Worm (Caenorhabditis elegans) whole organism, young adult: ENCODE data around the gene T09F5.1.

Source experiments
- B0261.1 ChIP-seq: sonication (generic microtip); optimal IDR thresholded peaks from 2 replicates; lab custom pipeline; 2016; ENCODE audit warnings: mild to moderate bottlenecking, missing genetic modification characterization, moderate library complexity, missing compliant biosample characterization
- F49E8.2 ChIP-seq: sonication (generic microtip); optimal IDR thresholded peaks from 3 replicates; lab custom pipeline; 2017; ENCODE audit warnings: missing genetic modification characterization, mild to moderate bottlenecking, missing compliant biosample characterization, antibody characterized with exemption, moderate library complexity; ENCODE audit not compliant: insufficient read depth
- K11D2.4 ChIP-seq: fragments of 200-800 bp; sonication (Bioruptor generic); IDR thresholded peaks from 2 replicates; pipeline ENCODE4 v1.3.6; 2022; ENCODE audit warnings: missing genetic modification reagents, missing genetic modification characterization, missing compliant biosample characterization
- K12H6.12 ChIP-seq: fragments of 200-800 bp; sonication (Bioruptor generic); optimal IDR thresholded peaks from 2 replicates; lab custom pipeline; 2018; ENCODE audit warnings: mild to moderate bottlenecking, missing genetic modification characterization, missing compliant biosample characterization
- T07F8.4 ChIP-seq: sonication (generic microtip); optimal IDR thresholded peaks from 2 replicates; lab custom pipeline; 2016; ENCODE audit warnings: mild to moderate bottlenecking, missing genetic modification characterization, moderate library complexity, missing compliant biosample characterization
- Y53F4B.3 ChIP-seq: fragments of 200-800 bp; sonication (Bioruptor generic); IDR thresholded peaks from 2 replicates; pipeline ENCODE4 v1.3.6; 2022; ENCODE audit warnings: missing genetic modification reagents, missing genetic modification characterization, missing compliant biosample characterization
- Y67H2A.10 ChIP-seq: fragments of 200-800 bp; sonication (Bioruptor generic); conservative IDR thresholded peaks from 2 replicates; pipeline ENCODE4 v1.3.6; 2022; ENCODE audit warnings: missing genetic modification reagents, missing genetic modification characterization, missing compliant biosample characterization
- Y79H2A.3 ChIP-seq: fragments of 200-800 bp; sonication (Bioruptor generic); conservative IDR thresholded peaks from 2 replicates; pipeline ENCODE4 v1.3.6; 2022; ENCODE audit warnings: missing genetic modification reagents, missing genetic modification characterization, missing compliant biosample characterization
- aptf-2 ChIP-seq: fragments of 200-800 bp; sonication (Bioruptor generic); conservative IDR thresholded peaks from 2 replicates; pipeline ENCODE4 v1.3.6; 2022; ENCODE audit warnings: missing genetic modification reagents, missing genetic modification characterization, missing compliant biosample characterization
- atf-7 ChIP-seq: sonication (generic microtip); optimal IDR thresholded peaks from 2 replicates; lab custom pipeline; 2017; ENCODE audit warnings: mild to moderate bottlenecking, missing genetic modification characterization, missing compliant biosample characterization
- ceh-40 ChIP-seq: fragments of 200-800 bp; sonication (Bioruptor generic); IDR thresholded peaks from 2 replicates; pipeline ENCODE4 v1.3.6; 2022; ENCODE audit warnings: missing genetic modification characterization, missing compliant biosample characterization
- ceh-58 ChIP-seq: fragments of 200-800 bp; sonication (Bioruptor generic); IDR thresholded peaks from 2 replicates; pipeline ENCODE4 v1.3.6; 2022; ENCODE audit warnings: missing genetic modification characterization, missing compliant biosample characterization
- ceh-79 ChIP-seq: sonication (generic microtip); optimal IDR thresholded peaks from 2 replicates; lab custom pipeline; 2017; ENCODE audit warnings: mild to moderate bottlenecking, missing genetic modification characterization, missing compliant biosample characterization
- dpl-1 ChIP-seq: fragments of 150-350 bp; optimal IDR thresholded peaks from 2 replicates; lab custom pipeline; 2014; ENCODE audit warnings: missing biosample characterization, missing genetic modification reagents, missing genetic modification characterization
- ets-4 ChIP-seq: fragments of 200-800 bp; sonication (Bioruptor generic); optimal IDR thresholded peaks from 2 replicates; lab custom pipeline; 2018; ENCODE audit warnings: mild to moderate bottlenecking, missing genetic modification characterization, missing compliant biosample characterization
- fkh-3 ChIP-seq: sonication (generic microtip); optimal IDR thresholded peaks from 2 replicates; lab custom pipeline; 2016; ENCODE audit warnings: mild to moderate bottlenecking, missing genetic modification characterization, missing compliant biosample characterization
- hsf-1 ChIP-seq: fragments of 200-800 bp; sonication (Bioruptor generic); IDR thresholded peaks from 2 replicates; pipeline ENCODE4 v1.3.6; 2022; ENCODE audit warnings: missing genetic modification reagents, missing genetic modification characterization, missing compliant biosample characterization
- lag-1 ChIP-seq: fragments of 200-800 bp; sonication (Bioruptor generic); IDR thresholded peaks from 2 replicates; pipeline ENCODE4 v1.3.6; 2022; ENCODE audit warnings: missing genetic modification reagents, missing genetic modification characterization, missing compliant biosample characterization
- let-526 ChIP-seq: fragments of 200-800 bp; sonication (Bioruptor generic); IDR thresholded peaks from 2 replicates; pipeline ENCODE4 v1.3.6; 2022; ENCODE audit warnings: missing genetic modification reagents, missing genetic modification characterization, missing compliant biosample characterization
- madf-10 ChIP-seq: sonication (generic microtip); optimal IDR thresholded peaks from 2 replicates; lab custom pipeline; 2016; ENCODE audit warnings: mild to moderate bottlenecking, missing genetic modification characterization, missing compliant biosample characterization
- madf-3 ChIP-seq: fragments of 200-800 bp; sonication (Bioruptor generic); IDR thresholded peaks from 2 replicates; pipeline ENCODE4 v1.3.6; 2022; ENCODE audit warnings: missing genetic modification reagents, missing genetic modification characterization, missing compliant biosample characterization
- mes-4 ChIP-seq: sonication (generic microtip); optimal IDR thresholded peaks from 2 replicates; lab custom pipeline; 2016; ENCODE audit warnings: missing genotype, missing genetic modification characterization, missing compliant biosample characterization
- nfya-2 ChIP-seq: fragments of 200-800 bp; sonication (Bioruptor generic); IDR thresholded peaks from 2 replicates; pipeline ENCODE4 v1.3.6; 2022; ENCODE audit warnings: missing genetic modification reagents, missing genetic modification characterization, missing compliant biosample characterization
- nhr-120 ChIP-seq: fragments of 200-800 bp; sonication (Bioruptor generic); IDR thresholded peaks from 2 replicates; pipeline ENCODE4 v1.3.6; 2022; ENCODE audit warnings: missing genetic modification characterization, missing compliant biosample characterization
- nhr-27 ChIP-seq: fragments of 200-800 bp; sonication (Bioruptor generic); optimal IDR thresholded peaks from 2 replicates; lab custom pipeline; 2018; ENCODE audit warnings: mild to moderate bottlenecking, missing genetic modification characterization, moderate library complexity, missing compliant biosample characterization
- nhr-90 ChIP-seq: sonication (generic microtip); optimal IDR thresholded peaks from 2 replicates; lab custom pipeline; 2016; ENCODE audit warnings: missing genotype, mild to moderate bottlenecking, missing genetic modification characterization, missing compliant biosample characterization
- rcor-1 ChIP-seq: fragments of 200-800 bp; sonication (Bioruptor generic); IDR thresholded peaks from 2 replicates; pipeline ENCODE4 v1.3.6; 2022; ENCODE audit warnings: missing genetic modification reagents, missing genetic modification characterization, missing compliant biosample characterization
- rec-8 ChIP-seq, 2 experiments: sonication (generic microtip); optimal IDR thresholded peaks; 2 replicates each; lab custom pipeline; 2016; ENCODE audit warnings: mild to moderate bottlenecking in 2 of 2, missing genetic modification characterization in 2 of 2, missing genetic modification reagents in 2 of 2, missing genotype in 2 of 2, missing biosample characterization in 1 of 2, missing compliant biosample characterization in 1 of 2, moderate library complexity in 1 of 2
- repo-1 ChIP-seq: sonication (generic microtip); optimal IDR thresholded peaks from 2 replicates; lab custom pipeline; 2017; ENCODE audit warnings: mild to moderate bottlenecking, missing genetic modification characterization, missing compliant biosample characterization
- rpc-1 ChIP-seq, 2 experiments: fragments of 150-350 bp in 1 of 2; sonication (generic microtip) in 1 of 2; optimal IDR thresholded peaks; 2 replicates each; lab custom pipeline; 2014 to 2018; ENCODE audit warnings: missing biosample characterization in 1 of 2, missing genetic modification characterization in 1 of 2, missing genetic modification reagents in 1 of 2, missing genotype in 1 of 2
- sdz-38 ChIP-seq: sonication (generic microtip); optimal IDR thresholded peaks from 2 replicates; lab custom pipeline; 2016; ENCODE audit warnings: missing genotype, missing genetic modification characterization, missing compliant biosample characterization
- snpc-4 ChIP-seq, 5 experiments: fragments of 150-350 bp in 1 of 5; sonication (generic microtip) in 4 of 5; optimal IDR thresholded peaks; 2 replicates each; lab custom pipeline; 2014 to 2018; ENCODE audit warnings: missing genetic modification characterization in 5 of 5, missing biosample characterization in 3 of 5, antibody characterized with exemption in 2 of 5, mild to moderate bottlenecking in 2 of 5, missing compliant biosample characterization in 2 of 5, missing genotype in 2 of 5, moderate library complexity in 2 of 5, missing genetic modification reagents in 1 of 5
- somi-1 ChIP-seq: fragments of 200-800 bp; sonication (Bioruptor generic); optimal IDR thresholded peaks from 2 replicates; lab custom pipeline; 2018; ENCODE audit warnings: mild to moderate bottlenecking, missing genetic modification characterization, missing compliant biosample characterization
- unc-62 ChIP-seq: fragments of 150-350 bp; optimal IDR thresholded peaks from 2 replicates; lab custom pipeline; 2014; ENCODE audit warnings: missing biosample characterization, missing genetic modification reagents, missing genetic modification characterization
- zfh-2 ChIP-seq: fragments of 200-800 bp; sonication (Bioruptor generic); conservative IDR thresholded peaks from 2 replicates; pipeline ENCODE4 v1.3.6; 2022; ENCODE audit warnings: missing genetic modification reagents, missing genetic modification characterization, missing compliant biosample characterization

T09F5.1 gene

ce11 chrV:15143798-15144197 lies 5.1 kb upstream of the T09F5.1 start, which contains the start of gene K08F9.4 (continued):
- no peak for TF ChIP-seq snpc-4 (GFP tag; optimal IDR thresholded peaks at IDR 0.05; lab: Kevin White, UChicago)
- TF ChIP-seq snpc-4 (tag; optimal IDR thresholded peaks at IDR 0.05; lab: Kevin White, UChicago), result peak in 1 of 4 experiments; percentile 7
- no peak for TF ChIP-seq madf-3 (GFP tag; lab: Robert Waterston, UW)

- TF ChIP-seq madf-3 (GFP tag; lab: Robert Waterston, UW), result no peak
- no peak for TF ChIP-seq lag-1 (GFP tag; lab: Robert Waterston, UW)
- TF ChIP-seq aptf-2, result no peak
- TF ChIP-seq nfya-2 (GFP tag; lab: Robert Waterston, UW), result no peak
- TF ChIP-seq madf-10, result no peak
- TF ChIP-seq T07F8.4, result no peak
- TF ChIP-seq fkh-3 (tag; lab: Kevin White, UChicago), result no peak
- TF ChIP-seq unc-62 (GFP tag; lab: Kevin White, UChicago), result no peak
- no peak for TF ChIP-seq Y53F4B.3 (GFP tag; lab: Robert Waterston, UW)
- TF ChIP-seq zfh-2, result no peak
- no peak for TF ChIP-seq repo-1 (tag; lab: Kevin White, UChicago)
- TF ChIP-seq sdz-38, result no peak
- TF ChIP-seq Y67H2A.10, result no peak
- no peak for TF ChIP-seq K12H6.12 (tag; lab: Kevin White, UChicago)
- no peak for TF ChIP-seq rec-8 (tag; optimal IDR thresholded peaks at IDR 0.05; lab: Kevin White, UChicago)
- TF ChIP-seq nhr-27 (tag; lab: Kevin White, UChicago), result no peak
- no peak for TF ChIP-seq K11D2.4 (GFP tag; lab: Robert Waterston, UW)
- no peak for TF ChIP-seq somi-1 (GFP tag; lab: Kevin White, UChicago)
- TF ChIP-seq ceh-58 (GFP tag; lab: Robert Waterston, UW), result no peak
- no peak for TF ChIP-seq mes-4 (tag; lab: Kevin White, UChicago)
These were observed 1.1 kb upstream of the T09F5.1 start, which contains the start of gene T09F5.20 for ce11 chrV:15147776-15148175. Gene T09F5.20, minus strand, starts transcription at chrV:15147876.

ce11 chrV:15150176-15150575 lies 1.3 kb downstream of the T09F5.1 start:
- TF ChIP-seq rpc-1 (optimal IDR thresholded peaks at IDR 0.05; lab: Kevin White, UChicago) (no peak), rpc-1 (tag; optimal IDR thresholded peaks at IDR 0.05; lab: Kevin White, UChicago) (no peak), rec-8 (tag; optimal IDR thresholded peaks at IDR 0.05; lab: Kevin White, UChicago) (no peak), dpl-1 (GFP tag; lab: Kevin White, UChicago) (no peak), ceh-79 (tag; lab: Kevin White, UChicago) (no peak), ceh-40 (GFP tag; lab: Robert Waterston, UW) (no peak), F49E8.2 (tag; lab: Kevin White, UChicago) (no peak), hsf-1 (no peak), rcor-1 (GFP tag; lab: Robert Waterston, UW) (no peak), atf-7 (no peak), Y79H2A.3 (GFP tag; lab: Robert Waterston, UW) (no peak), nhr-90 (no peak), madf-3 (GFP tag; lab: Robert Waterston, UW) (no peak), nfya-2 (GFP tag; lab: Robert Waterston, UW) (no peak), ets-4 (GFP tag; lab: Kevin White, UChicago) (no peak)

- no peak for TF ChIP-seq nhr-120 (GFP tag; lab: Robert Waterston, UW)
- TF ChIP-seq let-526 (GFP tag; lab: Robert Waterston, UW), result no peak
- TF ChIP-seq K11D2.4 (GFP tag; lab: Robert Waterston, UW), result no peak
- no peak for TF ChIP-seq repo-1 (tag; lab: Kevin White, UChicago)
- no peak for TF ChIP-seq Y67H2A.10
- TF ChIP-seq zfh-2, result no peak
- TF ChIP-seq B0261.1 (tag; lab: Kevin White, UChicago), result no peak
- TF ChIP-seq rpc-1 (optimal IDR thresholded peaks at IDR 0.05; lab: Kevin White, UChicago), result no peak
- TF ChIP-seq rpc-1 (tag; optimal IDR thresholded peaks at IDR 0.05; lab: Kevin White, UChicago), result no peak
- TF ChIP-seq, all 124 proteins: peak for 0
These were observed 1.8 kb downstream of the T09F5.1 start, which contains the start of gene T09F5.2 for ce11 chrV:15150661-15151060. Gene T09F5.2, plus strand, starts transcription at chrV:15150961.
